Fruit fly (Drosophila melanogaster): ENCODE results near the gene Drak.
A peak's percentile ranks its signal among the peaks of the same experiment; 100 is the strongest.

The Drak gene

dm6 chrX:11555070-11555469, 62.1 kb downstream of the Drak start (continued):
- TF ChIP-seq CG6791 (GFP tag; IDR thresholded peaks at IDR 0.05; ENCODE audit: partially characterized antibody) (no peak), Opbp (GFP tag; IDR thresholded peaks at IDR 0.05; ENCODE audit: partially characterized antibody) (no peak), CTCF (GFP tag; optimal IDR thresholded peaks at IDR 0.05) (no peak), stc (GFP tag; IDR thresholded peaks at IDR 0.05) (peak; percentile 11; the same call in 1 of the 2 replicates), Trl (optimal IDR thresholded peaks at IDR 0.05) (no peak), Trl (GFP tag; optimal IDR thresholded peaks at IDR 0.05) (no peak), sens (GFP tag) (peak; percentile 76), so (GFP tag; IDR thresholded peaks at IDR 0.05) (no peak), unc-4 (GFP tag; IDR thresholded peaks at IDR 0.05; ENCODE audit: partially characterized antibody) (no peak), B-H2 (GFP tag; optimal IDR thresholded peaks at IDR 0.05) (no peak), CG10274 (GFP tag; optimal IDR thresholded peaks at IDR 0.05) (no peak), tio (GFP tag; optimal IDR thresholded peaks at IDR 0.05) (no peak), bsh (GFP tag; optimal IDR thresholded peaks at IDR 0.05) (peak in 1 of 2 experiments; percentile 12), CG11085 (GFP tag; IDR thresholded peaks at IDR 0.05) (no peak), Blimp-1 (GFP tag; optimal IDR thresholded peaks at IDR 0.05) (peak; percentile 17), ttk (GFP tag; IDR thresholded peaks at IDR 0.05) (no peak), CG9609 (GFP tag; optimal IDR thresholded peaks at IDR 0.05) (no peak), CG11696 (GFP tag; IDR thresholded peaks at IDR 0.05) (0 out of 2 replicates have a peak, but pooled peaks have one; percentile 47), tup (GFP tag; optimal IDR thresholded peaks at IDR 0.05) (no peak), ken (GFP tag; IDR thresholded peaks at IDR 0.05) (no peak), danr (GFP tag; IDR thresholded peaks at IDR 0.05) (no peak), Ravus (GFP tag; IDR thresholded peaks at IDR 0.05) (no peak), HLH4C (GFP tag; IDR thresholded peaks at IDR 0.05; ENCODE audit: partially characterized antibody) (no peak), bigmax (GFP tag; optimal IDR thresholded peaks at IDR 0.05) (no peak), CG4328 (GFP tag; optimal IDR thresholded peaks at IDR 0.05) (no peak), bcd (GFP tag; optimal IDR thresholded peaks at IDR 0.05) (no peak), CG3065 (GFP tag; optimal IDR thresholded peaks at IDR 0.05) (no peak), Kr (GFP tag; optimal IDR thresholded peaks at IDR 0.05) (no peak), trh (GFP tag; optimal IDR thresholded peaks at IDR 0.05) (no peak), CG6854 (GFP tag; optimal IDR thresholded peaks at IDR 0.05) (no peak), NC2α (GFP tag; optimal IDR thresholded peaks at IDR 0.05) (no peak), chif (GFP tag; optimal IDR thresholded peaks at IDR 0.05) (no peak), knrl (GFP tag; IDR thresholded peaks at IDR 0.05; ENCODE audit: partially characterized antibody) (no peak), Dad (GFP tag; optimal IDR thresholded peaks at IDR 0.05) (no peak), Dfd (GFP tag; optimal IDR thresholded peaks at IDR 0.05) (no peak), HmgZ (tag; optimal IDR thresholded peaks at IDR 0.05) (no peak), fd96Cb (tag; optimal IDR thresholded peaks at IDR 0.05) (no peak), klu (GFP tag; IDR thresholded peaks at IDR 0.05) (no peak), Dip2 (GFP tag; IDR thresholded peaks at IDR 0.05) (no peak), CG10147 (GFP tag; optimal IDR thresholded peaks at IDR 0.05) (no peak), cad (GFP tag; optimal IDR thresholded peaks at IDR 0.05) (no peak), CG10366 (GFP tag; IDR thresholded peaks at IDR 0.05) (no peak), CG10654 (GFP tag; optimal IDR thresholded peaks at IDR 0.05) (no peak), tll (GFP tag; optimal IDR thresholded peaks at IDR 0.05) (no peak), CG2116 (GFP tag; optimal IDR thresholded peaks at IDR 0.05) (no peak), Elba2 (GFP tag; optimal IDR thresholded peaks at IDR 0.05) (no peak), sna (GFP tag; IDR thresholded peaks at IDR 0.05; ENCODE audit: partially characterized antibody) (no peak), tna (GFP tag; IDR thresholded peaks at IDR 0.05; ENCODE audit: partially characterized antibody) (no peak), NK7.1 (GFP tag; optimal IDR thresholded peaks at IDR 0.05) (no peak), CG8944 (GFP tag; optimal IDR thresholded peaks at IDR 0.05) (no peak), B-H1 (GFP tag; IDR thresholded peaks at IDR 0.05) (no peak), gcm2 (GFP tag; optimal IDR thresholded peaks at IDR 0.05) (no peak), ems (GFP tag; optimal IDR thresholded peaks at IDR 0.05) (no peak)

All from whole organism, embryonic.